Worm (Caenorhabditis elegans): ENCODE measurements around the gene C50F4.10.
A peak's percentile ranks its signal among the peaks of the same experiment; 100 is the strongest.

Gene C50F4.10

DNA sequence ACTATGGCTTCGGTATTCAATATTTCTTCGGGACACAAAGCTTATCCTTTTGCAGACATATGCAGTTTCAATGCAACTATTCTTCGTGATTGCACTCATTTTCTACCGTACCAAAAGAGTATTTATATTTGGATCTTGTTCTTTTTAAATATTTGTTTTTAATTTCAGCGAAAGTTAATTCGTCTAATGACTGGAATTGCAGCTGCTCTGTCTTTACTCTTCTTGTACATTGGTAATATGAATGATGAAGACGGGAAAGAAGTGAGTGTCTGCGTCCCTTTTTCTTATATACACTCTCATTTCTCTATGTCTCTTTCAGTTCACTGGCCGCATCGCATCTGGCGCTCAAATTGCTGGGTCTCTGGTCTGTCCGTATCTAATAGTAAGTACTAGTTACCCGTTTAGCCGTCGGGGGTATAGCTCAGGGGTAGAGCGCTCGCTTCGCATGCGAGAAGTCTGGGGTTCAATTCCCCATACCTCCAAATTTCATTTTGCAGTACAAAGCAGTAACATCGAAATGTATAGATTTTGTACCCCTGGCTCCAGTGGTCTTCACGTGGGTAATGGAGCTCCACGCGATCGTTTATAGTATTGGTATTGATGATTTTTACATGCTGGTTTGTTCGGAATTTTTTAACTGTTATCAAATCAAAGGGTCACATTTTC is 28.1 kb downstream of the C50F4.10 start (continued):
- TF ChIP-seq nhr-120 (GFP tag; IDR thresholded peaks at IDR 0.05) (peak; percentile 92; the same call in 1 of the 2 replicates), tbp1 (GFP tag; optimal IDR thresholded peaks at IDR 0.05) (peak; percentile 96), F57C9.4 (tag; optimal IDR thresholded peaks at IDR 0.05) (no peak), hlh-26 (GFP tag; conservative IDR thresholded peaks at IDR 0.05) (no peak), snpc-3.4 (tag; optimal IDR thresholded peaks at IDR 0.05) (peak; percentile 73), F52B5.7 (tag; optimal IDR thresholded peaks at IDR 0.05) (peak; percentile 43), mxl-1 (tag; optimal IDR thresholded peaks at IDR 0.05) (peak; percentile 30), Y53F4B.3 (GFP tag; IDR thresholded peaks at IDR 0.05) (no peak), Y53G8AR.9 (GFP tag; conservative IDR thresholded peaks at IDR 0.05) (no peak), lsy-27 (tag; optimal IDR thresholded peaks at IDR 0.05; ENCODE audit: borderline replicate concordance, insufficient read depth) (peak; percentile 12), repo-1 (tag; optimal IDR thresholded peaks at IDR 0.05) (peak; percentile 74), hrde-1 (tag; optimal IDR thresholded peaks at IDR 0.05; ENCODE audit: borderline replicate concordance) (peak; percentile 13), gei-17 (GFP tag; optimal IDR thresholded peaks at IDR 0.05) (peak; percentile 24), B0261.1 (tag; optimal IDR thresholded peaks at IDR 0.05) (peak; percentile 95), lsl-1 (GFP tag; optimal IDR thresholded peaks at IDR 0.05) (peak; percentile 16), lin-35 (GFP tag; optimal IDR thresholded peaks at IDR 0.05) (peak in 1 of 3 experiments; percentile 53), K12H6.12 (tag; optimal IDR thresholded peaks at IDR 0.05) (peak; percentile 45), ztf-26 (tag; optimal IDR thresholded peaks at IDR 0.05) (peak; percentile 70)

DNA sequence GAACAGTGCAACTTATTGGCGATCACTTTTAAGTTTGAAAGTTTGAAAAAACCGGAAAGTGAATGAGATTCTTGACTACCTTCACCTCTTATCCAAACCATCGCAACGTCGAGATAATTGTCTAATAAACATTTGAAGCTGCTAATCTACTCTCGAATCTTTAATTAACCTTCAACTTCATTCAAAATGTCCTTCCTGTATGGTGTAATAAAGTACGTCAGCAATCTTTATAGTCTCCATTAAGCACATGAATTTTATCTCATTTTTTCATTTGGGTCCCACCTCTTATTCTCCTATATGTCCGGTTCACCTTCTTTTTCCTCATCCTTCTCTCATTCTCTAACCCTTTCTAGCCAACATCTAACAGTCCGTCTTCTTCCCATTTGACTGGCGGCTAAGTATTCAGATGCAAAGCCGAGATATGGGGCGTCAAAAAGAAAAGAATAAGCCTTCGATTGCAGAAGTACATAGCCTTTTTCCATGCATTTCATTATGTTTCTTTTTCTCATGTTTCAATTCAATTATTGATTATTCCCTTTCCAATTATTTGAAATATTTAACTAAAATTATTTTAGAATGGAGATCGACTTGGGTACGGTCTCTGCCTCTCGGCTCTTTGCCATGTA is 30.4 kb downstream of the C50F4.10 start, which contains the start of gene swt-5:
TSS of gene swt-5 (plus strand) at position 576 of the 626 bp plus-strand sequence.
- TF ChIP-seq madf-3 (GFP tag; IDR thresholded peaks at IDR 0.05) (no peak), F39B2.1 (GFP tag; IDR thresholded peaks at IDR 0.05) (no peak), nfya-2 (GFP tag; IDR thresholded peaks at IDR 0.05) (no peak), F23B12.7 (tag; optimal IDR thresholded peaks at IDR 0.05; ENCODE audit: insufficient read depth) (no peak), ceh-58 (GFP tag; IDR thresholded peaks at IDR 0.05) (no peak), nhr-27 (tag; optimal IDR thresholded peaks at IDR 0.05) (no peak), ZK185.1 (tag; optimal IDR thresholded peaks at IDR 0.05; ENCODE audit: poor library complexity, severe bottlenecking) (no peak), ceh-91 (GFP tag; IDR thresholded peaks at IDR 0.05) (no peak), xnd-1 (tag; optimal IDR thresholded peaks at IDR 0.05) (no peak), ekl-4 (GFP tag; IDR thresholded peaks at IDR 0.05) (no peak), F22D6.2 (tag; optimal IDR thresholded peaks at IDR 0.05) (no peak)

DNA sequence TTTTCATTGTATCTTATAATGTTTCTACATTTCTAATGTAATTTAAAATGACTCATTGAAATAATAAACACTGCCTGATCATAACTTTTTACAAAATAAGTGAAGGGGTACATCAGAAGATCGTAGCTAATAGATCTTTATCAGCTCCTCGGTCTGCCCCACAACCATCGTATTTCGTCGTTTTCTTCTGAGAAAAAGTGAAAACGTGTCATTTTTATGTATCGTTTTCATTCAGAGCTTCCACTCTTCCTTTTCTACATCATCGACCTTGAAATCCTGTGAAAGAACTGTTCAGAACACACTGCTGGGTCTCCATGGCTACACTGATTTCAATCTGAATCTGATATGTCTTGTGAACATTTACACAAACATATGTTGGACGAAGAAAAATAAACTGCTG is 32.1 kb downstream of the C50F4.10 start:
- TF ChIP-seq Y79H2A.3 (GFP tag; conservative IDR thresholded peaks at IDR 0.05) (no peak), F37B4.10 (GFP tag; IDR thresholded peaks at IDR 0.05) (no peak), dpl-1 (GFP tag; optimal IDR thresholded peaks at IDR 0.05) (no peak), rpc-1 (optimal IDR thresholded peaks at IDR 0.05) (no peak), rpc-1 (tag; optimal IDR thresholded peaks at IDR 0.05) (no peak), T07F8.4 (tag; optimal IDR thresholded peaks at IDR 0.05) (no peak), Y53G8AR.9 (GFP tag; conservative IDR thresholded peaks at IDR 0.05) (no peak), F57C9.4 (tag; optimal IDR thresholded peaks at IDR 0.05) (no peak), sdz-38 (tag; optimal IDR thresholded peaks at IDR 0.05) (no peak), efl-1 (GFP tag; optimal IDR thresholded peaks at IDR 0.05) (no peak), egrh-3 (GFP tag; IDR thresholded peaks at IDR 0.05) (no peak), hmg-20 (GFP tag; IDR thresholded peaks at IDR 0.05) (no peak), xnd-1 (tag; optimal IDR thresholded peaks at IDR 0.05) (no peak), egl-18 (GFP tag; IDR thresholded peaks at IDR 0.05) (no peak)

Data from whole organism, young adult.